Fruit fly (Drosophila melanogaster) whole organism, embryonic: Measurements from ENCODE around the gene CG46523.

ENCODE experiments used
- Adf1 ChIP-seq: fragments of 200-800 bp; sonication (Bioruptor generic); IDR thresholded peaks from 2 replicates; pipeline ENCODE4 v1.3.6; 2022; ENCODE audit warnings: missing biosample characterization, missing genetic modification characterization
- Aef1 ChIP-seq: fragments of 200-800 bp; sonication (Bioruptor generic); IDR thresholded peaks from 3 replicates; pipeline ENCODE4 v1.3.6; 2022; ENCODE audit warnings: missing biosample characterization, missing genetic modification characterization
- Atf6 ChIP-seq: fragments of 200-800 bp; sonication (Bioruptor generic); IDR thresholded peaks from 2 replicates; pipeline ENCODE4 v1.3.6; 2022; ENCODE audit warnings: missing biosample characterization, missing genetic modification characterization
- CG10267 ChIP-seq: fragments of 200-800 bp; sonication (Bioruptor generic); optimal IDR thresholded peaks from 2 replicates; lab custom pipeline; 2018; ENCODE audit warnings: missing biosample characterization, mild to moderate bottlenecking, missing genetic modification characterization, moderate library complexity
- CG12769 ChIP-seq: fragments of 200-800 bp; sonication (Bioruptor generic); optimal IDR thresholded peaks from 2 replicates; lab custom pipeline; 2019; ENCODE audit warnings: missing biosample characterization, mild to moderate bottlenecking, missing genetic modification characterization, moderate library complexity
- CG13287 ChIP-seq: fragments of 200-800 bp; sonication (Bioruptor generic); IDR thresholded peaks from 2 replicates; pipeline ENCODE4 v1.3.6; 2022; ENCODE audit warnings: missing biosample characterization, missing genetic modification characterization; ENCODE audit not compliant: partially characterized antibody
- CG13296 ChIP-seq: fragments of 200-800 bp; sonication (Bioruptor generic); optimal IDR thresholded peaks from 3 replicates; lab custom pipeline; 2018; ENCODE audit warnings: missing biosample characterization, mild to moderate bottlenecking, missing genetic modification characterization
- CG15514 ChIP-seq: fragments of 200-800 bp; sonication (Bioruptor generic); optimal IDR thresholded peaks from 3 replicates; lab custom pipeline; 2017; ENCODE audit warnings: missing biosample characterization, missing genetic modification characterization, mild to moderate bottlenecking, moderate library complexity, missing genetic modification reagents
- CG15601 ChIP-seq: fragments of 200-800 bp; sonication (Bioruptor generic); optimal IDR thresholded peaks from 3 replicates; lab custom pipeline; 2019; ENCODE audit warnings: missing biosample characterization, mild to moderate bottlenecking, missing genetic modification characterization, moderate library complexity
- CG1647 ChIP-seq: fragments of 200-800 bp; sonication (Bioruptor generic); optimal IDR thresholded peaks from 3 replicates; lab custom pipeline; 2016; ENCODE audit warnings: missing biosample characterization, missing genetic modification characterization
- CG16813 ChIP-seq: fragments of 200-800 bp; sonication (Bioruptor generic); IDR thresholded peaks from 3 replicates; pipeline ENCODE4 v1.3.6; 2022; ENCODE audit warnings: missing biosample characterization, missing genetic modification characterization; ENCODE audit not compliant: partially characterized antibody
- CG16815 ChIP-seq: fragments of 200-800 bp; sonication (Bioruptor generic); optimal IDR thresholded peaks from 3 replicates; lab custom pipeline; 2017; ENCODE audit warnings: missing biosample characterization, mild to moderate bottlenecking, missing genetic modification characterization
- CG1832 ChIP-seq: fragments of 200-800 bp; sonication (Bioruptor generic); optimal IDR thresholded peaks from 2 replicates; lab custom pipeline; 2017; ENCODE audit warnings: missing biosample characterization, mild to moderate bottlenecking, missing genetic modification characterization, inconsistent platforms
- CG18599 ChIP-seq: fragments of 200-800 bp; sonication (Bioruptor generic); optimal IDR thresholded peaks from 3 replicates; lab custom pipeline; 2017; ENCODE audit warnings: missing biosample characterization, missing genetic modification characterization, mild to moderate bottlenecking, moderate library complexity, missing genetic modification reagents
- CG18764 ChIP-seq: fragments of 200-800 bp; sonication (Bioruptor generic); optimal IDR thresholded peaks from 3 replicates; lab custom pipeline; 2016; ENCODE audit warnings: missing biosample characterization, missing genetic modification characterization
- CG2116 ChIP-seq: fragments of 200-800 bp; sonication (Bioruptor generic); optimal IDR thresholded peaks from 3 replicates; lab custom pipeline; 2018; ENCODE audit warnings: missing biosample characterization, mild to moderate bottlenecking, missing genetic modification characterization
- CG31365 ChIP-seq: fragments of 200-800 bp; sonication (Bioruptor generic); optimal IDR thresholded peaks from 2 replicates; lab custom pipeline; 2018; ENCODE audit warnings: missing biosample characterization, mild to moderate bottlenecking, missing genetic modification characterization
- CG34224 ChIP-seq: fragments of 200-800 bp; sonication (Bioruptor generic); IDR thresholded peaks from 3 replicates; pipeline ENCODE4 v1.3.6; 2022; ENCODE audit warnings: missing biosample characterization, missing genetic modification characterization; ENCODE audit not compliant: partially characterized antibody
- CG42726 ChIP-seq: fragments of 200-800 bp; sonication (Bioruptor generic); IDR thresholded peaks from 2 replicates; pipeline ENCODE4 v1.3.6; 2022; ENCODE audit warnings: missing biosample characterization, missing genetic modification characterization; ENCODE audit not compliant: partially characterized antibody
- CG6175 ChIP-seq: fragments of 200-800 bp; sonication (Bioruptor generic); IDR thresholded peaks from 3 replicates; pipeline ENCODE4 v1.3.6; 2022; ENCODE audit warnings: missing biosample characterization, missing genetic modification characterization
- CG8924 ChIP-seq: fragments of 200-800 bp; optimal IDR thresholded peaks from 3 replicates; lab custom pipeline; 2019; ENCODE audit warnings: missing biosample characterization, mild to moderate bottlenecking, missing genetic modification characterization, moderate library complexity
- CG9727 ChIP-seq: fragments of 200-800 bp; sonication (Bioruptor generic); optimal IDR thresholded peaks from 3 replicates; lab custom pipeline; 2017; ENCODE audit warnings: missing biosample characterization, mild to moderate bottlenecking, missing genetic modification characterization
- Dip3 ChIP-seq: fragments of 200-800 bp; sonication (Bioruptor generic); optimal IDR thresholded peaks from 3 replicates; lab custom pipeline; 2016; ENCODE audit warnings: missing biosample characterization, missing genetic modification characterization
- Dll ChIP-seq: fragments of 200-800 bp; sonication (Bioruptor generic); IDR thresholded peaks from 4 replicates; pipeline ENCODE4 v1.3.6; 2022; ENCODE audit warnings: missing biosample characterization, missing genetic modification characterization; ENCODE audit not compliant: partially characterized antibody
- HLH4C ChIP-seq: fragments of 200-800 bp; sonication (Bioruptor generic); IDR thresholded peaks from 3 replicates; pipeline ENCODE4 v1.3.6; 2022; ENCODE audit warnings: missing biosample characterization, missing genetic modification characterization; ENCODE audit not compliant: partially characterized antibody
- MBD-R2 ChIP-seq: fragments of 200-800 bp; sonication (Bioruptor generic); IDR thresholded peaks from 2 replicates; pipeline ENCODE4 v1.3.6; 2022; ENCODE audit warnings: missing biosample characterization, missing genetic modification characterization
- MESR4 ChIP-seq: fragments of 200-800 bp; sonication (Bioruptor generic); optimal IDR thresholded peaks from 2 replicates; lab custom pipeline; 2018; ENCODE audit warnings: missing biosample characterization, mild to moderate bottlenecking, missing genetic modification characterization, moderate library complexity
- ab ChIP-seq: fragments of 200-800 bp; sonication (Bioruptor generic); optimal IDR thresholded peaks from 2 replicates; lab custom pipeline; 2016; ENCODE audit warnings: missing biosample characterization, missing genetic modification characterization
- az2 ChIP-seq: fragments of 200-800 bp; sonication (Bioruptor generic); optimal IDR thresholded peaks from 3 replicates; lab custom pipeline; 2016; ENCODE audit warnings: missing biosample characterization, missing genetic modification characterization
- bbx ChIP-seq: fragments of 200-800 bp; sonication (Bioruptor generic); IDR thresholded peaks from 2 replicates; pipeline ENCODE4 v1.3.6; 2022; ENCODE audit warnings: missing biosample characterization, missing genetic modification characterization; ENCODE audit not compliant: partially characterized antibody
- cato ChIP-seq: fragments of 200-800 bp; sonication (Bioruptor generic); optimal IDR thresholded peaks from 2 replicates; lab custom pipeline; 2016; ENCODE audit warnings: missing biosample characterization, missing genetic modification characterization, borderline replicate concordance
- chm ChIP-seq: fragments of 200-800 bp; sonication (Bioruptor generic); IDR thresholded peaks from 2 replicates; pipeline ENCODE4 v1.3.6; 2022; ENCODE audit warnings: missing biosample characterization, missing genetic modification characterization
- dati ChIP-seq: fragments of 200-800 bp; sonication (Bioruptor generic); IDR thresholded peaks from 2 replicates; pipeline ENCODE4 v1.3.6; 2022; ENCODE audit warnings: missing biosample characterization, missing genetic modification characterization
- dysf ChIP-seq: fragments of 200-800 bp; sonication (Bioruptor generic); IDR thresholded peaks from 3 replicates; pipeline ENCODE4 v1.3.6; 2022; ENCODE audit warnings: missing biosample characterization, missing genetic modification characterization
- eve ChIP-seq, 2 experiments: fragments of >200 bp; optimal IDR thresholded peaks; 2 replicates each; lab custom pipeline; 2017; ENCODE audit warnings: missing biosample characterization in 2 of 2, missing genetic modification characterization in 2 of 2
- fd3F ChIP-seq: fragments of 200-800 bp; sonication (Bioruptor generic); optimal IDR thresholded peaks from 2 replicates; lab custom pipeline; 2018; ENCODE audit warnings: missing biosample characterization, mild to moderate bottlenecking, missing genetic modification characterization, moderate library complexity
- fru ChIP-seq: fragments of >200 bp; optimal IDR thresholded peaks from 2 replicates; lab custom pipeline; 2017
- ftz-f1 ChIP-seq: fragments of 200-800 bp; sonication (Bioruptor generic); optimal IDR thresholded peaks from 2 replicates; lab custom pipeline; 2016; ENCODE audit warnings: missing biosample characterization, missing genetic modification characterization
- gcm2 ChIP-seq: fragments of 200-800 bp; sonication (Bioruptor generic); optimal IDR thresholded peaks from 2 replicates; lab custom pipeline; 2016; ENCODE audit warnings: missing biosample characterization, missing genetic modification characterization
- hbn ChIP-seq: fragments of 200-800 bp; sonication (Bioruptor generic); IDR thresholded peaks from 2 replicates; pipeline ENCODE4 v1.3.6; 2022; ENCODE audit warnings: missing biosample characterization, missing genetic modification characterization; ENCODE audit not compliant: partially characterized antibody
- jing ChIP-seq: fragments of 200-800 bp; sonication (Bioruptor generic); optimal IDR thresholded peaks from 2 replicates; lab custom pipeline; 2018; ENCODE audit warnings: missing biosample characterization, mild to moderate bottlenecking, missing genetic modification characterization
- nmo ChIP-seq: fragments of 200-800 bp; sonication (Bioruptor generic); optimal IDR thresholded peaks from 2 replicates; lab custom pipeline; 2018; ENCODE audit warnings: missing biosample characterization, mild to moderate bottlenecking, missing genetic modification characterization, moderate library complexity
- ro ChIP-seq: fragments of 200-800 bp; sonication (Bioruptor generic); IDR thresholded peaks from 2 replicates; pipeline ENCODE4 v1.3.6; 2022; ENCODE audit warnings: missing biosample characterization, missing genetic modification characterization
- row ChIP-seq: fragments of 200-800 bp; sonication (Bioruptor generic); IDR thresholded peaks from 3 replicates; pipeline ENCODE4 v1.3.6; 2022; ENCODE audit warnings: missing biosample characterization, missing genetic modification characterization
- scrt ChIP-seq: fragments of 200-800 bp; sonication (Bioruptor generic); optimal IDR thresholded peaks from 2 replicates; lab custom pipeline; 2018; ENCODE audit warnings: missing biosample characterization, mild to moderate bottlenecking, missing genetic modification characterization, moderate library complexity
- vvl ChIP-seq: fragments of 200-800 bp; sonication (Bioruptor generic); IDR thresholded peaks from 2 replicates; pipeline ENCODE4 v1.3.6; 2022; ENCODE audit warnings: missing biosample characterization, missing genetic modification characterization
- zen2 ChIP-seq: fragments of 200-800 bp; sonication (Bioruptor generic); IDR thresholded peaks from 3 replicates; pipeline ENCODE4 v1.3.6; 2022; ENCODE audit warnings: missing biosample characterization, missing genetic modification characterization; ENCODE audit not compliant: partially characterized antibody

CG46523 gene

dm6 chr3L:1964099-1964498 is 25.2 kb upstream of the CG46523 start, which contains the start of gene mv (continued):
- TF ChIP-seq CG13296 (GFP tag; lab: Kevin White, UChicago) (no peak), CG16813 (no peak), MESR4 (GFP tag; lab: Kevin White, UChicago) (peak; percentile 16), CG10267 (tag; lab: Kevin White, UChicago) (peak; percentile 42), bbx (GFP tag; lab: Robert Waterston, UW) (no peak), hbn (GFP tag; lab: Robert Waterston, UW) (peak; percentile 37; the same call in 1 of the 2 replicates), eve (GFP tag; optimal IDR thresholded peaks at IDR 0.05; lab: Kevin White, UChicago) (no peak), CG6175 (GFP tag; lab: Robert Waterston, UW) (no peak), CG1647 (no peak), CG8924 (tag; lab: Kevin White, UChicago) (peak; percentile 19), CG18764 (GFP tag; lab: Kevin White, UChicago) (no peak), az2 (GFP tag; lab: Kevin White, UChicago) (no peak), CG15514 (peak; percentile 99), CG9727 (no peak), CG16815 (no peak), scrt (GFP tag; lab: Kevin White, UChicago) (peak; percentile 97), Atf6 (GFP tag; lab: Robert Waterston, UW) (no peak), zen2 (GFP tag; lab: Robert Waterston, UW) (no peak; the same call in 2 of the 3 replicates), cato (GFP tag; lab: Kevin White, UChicago) (no peak), gcm2 (GFP tag; lab: Kevin White, UChicago) (no peak), nmo (GFP tag; lab: Kevin White, UChicago) (peak; percentile 25), dysf (GFP tag; lab: Robert Waterston, UW) (no peak), Dll (GFP tag; lab: Robert Waterston, UW) (peak; percentile 75), CG1832 (GFP tag; lab: Kevin White, UChicago) (no peak), CG13287 (peak; percentile 73), CG31365 (tag; lab: Kevin White, UChicago) (no peak), CG34224 (GFP tag; lab: Robert Waterston, UW) (peak; percentile 55), ro (GFP tag; lab: Robert Waterston, UW) (no peak), row (peak; percentile 11; the same call in 1 of the 3 replicates), fd3F (no peak), MBD-R2 (GFP tag; lab: Robert Waterston, UW) (peak; percentile 72), CG42726 (GFP tag; lab: Robert Waterston, UW) (no peak), jing (GFP tag; lab: Kevin White, UChicago) (no peak), ftz-f1 (GFP tag; lab: Kevin White, UChicago) (peak; percentile 72), vvl (GFP tag; lab: Robert Waterston, UW) (no peak), dati (GFP tag; lab: Robert Waterston, UW) (no peak), CG2116 (GFP tag; lab: Kevin White, UChicago) (peak; percentile 62), ab (GFP tag; lab: Kevin White, UChicago) (no peak), Dip3 (GFP tag; lab: Kevin White, UChicago) (no peak), CG18599 (GFP tag; lab: Kevin White, UChicago) (no peak), CG15601 (tag; lab: Kevin White, UChicago) (no peak), HLH4C (GFP tag; lab: Robert Waterston, UW) (no peak), CG12769 (tag; lab: Kevin White, UChicago) (no peak), fru (lab: Kevin White, UChicago) (no peak), Aef1 (GFP tag; lab: Robert Waterston, UW) (peak; percentile 33; the same call in 2 of the 3 replicates), Adf1 (GFP tag; lab: Robert Waterston, UW) (no peak), chm (GFP tag; lab: Robert Waterston, UW) (no peak)
